Worm (Caenorhabditis elegans): ENCODE results near the gene srh-18.

The srh-18 gene

DNA sequence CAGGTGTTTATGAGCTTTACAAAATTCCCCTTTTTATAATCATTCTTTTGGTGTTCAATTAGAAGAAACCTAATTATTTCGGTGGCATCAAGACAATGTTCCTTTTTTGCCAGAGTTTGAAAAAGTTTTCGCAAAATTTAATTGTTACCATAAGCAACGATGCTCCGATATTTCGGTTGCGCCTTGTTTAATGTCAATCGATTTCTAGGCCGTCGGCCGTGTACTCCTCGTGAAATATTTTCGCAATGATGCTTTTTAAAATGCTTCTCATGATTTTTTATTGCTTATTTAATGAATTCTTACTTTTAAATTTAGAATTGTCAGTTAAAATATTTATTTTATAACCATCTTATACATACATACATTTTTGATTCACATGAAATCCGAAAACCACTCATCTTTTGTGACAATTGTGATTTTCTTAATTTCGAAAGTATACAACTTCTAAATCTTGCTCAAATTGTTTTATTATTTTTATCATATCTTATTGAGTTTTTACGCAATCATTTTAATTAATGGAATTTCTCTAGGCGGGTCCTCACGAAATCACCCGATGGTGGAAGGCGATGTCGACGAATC is 5.1 kb upstream of the srh-18 start, which contains the start of gene C50B6.3 (continued):
- TF ChIP-seq jun-1 (tag; optimal IDR thresholded peaks at IDR 0.05): no peak
- no peak for TF ChIP-seq Y5F2A.4 (GFP tag; optimal IDR thresholded peaks at IDR 0.05)
- TF ChIP-seq mxl-2 (GFP tag; conservative IDR thresholded peaks at IDR 0.05): no peak
- no peak for TF ChIP-seq fkh-10 (GFP tag; optimal IDR thresholded peaks at IDR 0.05)
- peak; percentile 67; the same call in 1 of the 2 replicates for TF ChIP-seq dmd-9 (GFP tag; IDR thresholded peaks at IDR 0.05)
- TF ChIP-seq spr-1 (tag; optimal IDR thresholded peaks at IDR 0.05): no peak
- no peak for TF ChIP-seq F26F4.8 (GFP tag; conservative IDR thresholded peaks at IDR 0.05)
- TF ChIP-seq tag-97 (GFP tag; IDR thresholded peaks at IDR 0.05): no peak
- TF ChIP-seq hlh-11 (tag; optimal IDR thresholded peaks at IDR 0.05): peak; percentile 41
- TF ChIP-seq nhr-76 (tag; optimal IDR thresholded peaks at IDR 0.05): no peak
- TF ChIP-seq ceh-28 (tag; optimal IDR thresholded peaks at IDR 0.05): no peak
- TF ChIP-seq ZK546.5 (tag; optimal IDR thresholded peaks at IDR 0.05): no peak
- TF ChIP-seq pha-4 (GFP tag; IDR thresholded peaks at IDR 0.05): no peak
- TF ChIP-seq pha-4 (tag; optimal IDR thresholded peaks at IDR 0.05): no peak
- no peak for TF ChIP-seq nhr-11 (tag; optimal IDR thresholded peaks at IDR 0.05)
- TF ChIP-seq daf-19 (GFP tag; conservative IDR thresholded peaks at IDR 0.05): no peak
- TF ChIP-seq lsy-2 (tag; optimal IDR thresholded peaks at IDR 0.05): peak in 1 of 2 experiments; percentile 93
- TF ChIP-seq nhr-28 (tag; optimal IDR thresholded peaks at IDR 0.05): peak; percentile 20
- TF ChIP-seq zfp-2 (tag; optimal IDR thresholded peaks at IDR 0.05): no peak
- no peak for TF ChIP-seq nhr-10 (tag; optimal IDR thresholded peaks at IDR 0.05)
- no peak for TF ChIP-seq mxl-3 (GFP tag; optimal IDR thresholded peaks at IDR 0.05)
- TF ChIP-seq snpc-1.2 (GFP tag; IDR thresholded peaks at IDR 0.05): no peak
- TF ChIP-seq zip-2 (tag; optimal IDR thresholded peaks at IDR 0.05): peak; percentile 1
- TF ChIP-seq ztf-11 (tag; optimal IDR thresholded peaks at IDR 0.05): no peak
- no peak for TF ChIP-seq ztf-7 (tag; optimal IDR thresholded peaks at IDR 0.05)
- TF ChIP-seq attf-4 (tag; optimal IDR thresholded peaks at IDR 0.05): no peak
- peak; percentile 71 for TF ChIP-seq lin-38 (GFP tag; IDR thresholded peaks at IDR 0.05)
- TF ChIP-seq zag-1 (tag; optimal IDR thresholded peaks at IDR 0.05): no peak
- TF ChIP-seq hif-1 (tag; optimal IDR thresholded peaks at IDR 0.05): peak in 1 of 2 experiments; percentile 83
- no peak for TF ChIP-seq madf-5 (GFP tag; IDR thresholded peaks at IDR 0.05)
- TF ChIP-seq mep-1 (tag; optimal IDR thresholded peaks at IDR 0.05): peak; percentile 67
- TF ChIP-seq zfp-3 (GFP tag; conservative IDR thresholded peaks at IDR 0.05): no peak
- no peak for TF ChIP-seq F44E2.7 (GFP tag; IDR thresholded peaks at IDR 0.05)
- TF ChIP-seq daf-12 (tag; optimal IDR thresholded peaks at IDR 0.05): no peak
- TF ChIP-seq spr-3 (GFP tag; optimal IDR thresholded peaks at IDR 0.05): no peak
- peak; percentile 82 for TF ChIP-seq ZK337.2 (GFP tag; IDR thresholded peaks at IDR 0.05)
- no peak for TF ChIP-seq R02D3.7 (tag; optimal IDR thresholded peaks at IDR 0.05)
- TF ChIP-seq madf-9 (GFP tag; conservative IDR thresholded peaks at IDR 0.05): no peak
- TF ChIP-seq ceh-82 (tag; optimal IDR thresholded peaks at IDR 0.05): no peak
- TF ChIP-seq lim-7 (GFP tag; IDR thresholded peaks at IDR 0.05): no peak
- TF ChIP-seq sdz-12 (GFP tag; optimal IDR thresholded peaks at IDR 0.05): no peak
- TF ChIP-seq nhr-102 (tag; optimal IDR thresholded peaks at IDR 0.05): peak; percentile 9
- no peak for TF ChIP-seq fos-1 (tag; optimal IDR thresholded peaks at IDR 0.05)
- peak; percentile 97 for TF ChIP-seq nhr-6 (tag; optimal IDR thresholded peaks at IDR 0.05)
- TF ChIP-seq D1046.2 (GFP tag; IDR thresholded peaks at IDR 0.05): no peak
- no peak for TF ChIP-seq ama-1 (optimal IDR thresholded peaks at IDR 0.05)
- TF ChIP-seq lin-13 (GFP tag; optimal IDR thresholded peaks at IDR 0.05): no peak
- no peak for TF ChIP-seq Y105C5A.15 (GFP tag; IDR thresholded peaks at IDR 0.05)
- TF ChIP-seq lir-3 (tag; optimal IDR thresholded peaks at IDR 0.05): no peak
- no peak for TF ChIP-seq mdl-1 (tag; optimal IDR thresholded peaks at IDR 0.05)
- no peak for TF ChIP-seq snpc-4 (tag; optimal IDR thresholded peaks at IDR 0.05)
- no peak for TF ChIP-seq egl-43 (GFP tag; IDR thresholded peaks at IDR 0.05)
- TF ChIP-seq nhr-237 (tag; optimal IDR thresholded peaks at IDR 0.05): no peak
